Fruit fly (Drosophila melanogaster) whole organism, embryonic: ENCODE data around the gene CtBP.
A peak's percentile ranks its signal among the peaks of the same experiment; 100 is the strongest.

Experiments
- CG11696 ChIP-seq: fragments of 200-800 bp; sonication (Bioruptor generic); IDR thresholded peaks from 2 replicates; pipeline ENCODE4 v1.3.6; 2022; ENCODE audit warnings: missing biosample characterization, missing genetic modification characterization
- CG12391 ChIP-seq: fragments of 200-800 bp; sonication (Bioruptor generic); optimal IDR thresholded peaks from 3 replicates; lab custom pipeline; 2018; ENCODE audit warnings: missing biosample characterization, mild to moderate bottlenecking, missing genetic modification characterization, moderate library complexity
- CG12769 ChIP-seq: fragments of 200-800 bp; sonication (Bioruptor generic); optimal IDR thresholded peaks from 2 replicates; lab custom pipeline; 2019; ENCODE audit warnings: missing biosample characterization, mild to moderate bottlenecking, missing genetic modification characterization, moderate library complexity
- CG13894 ChIP-seq: fragments of 200-800 bp; sonication (Bioruptor generic); optimal IDR thresholded peaks from 3 replicates; lab custom pipeline; 2018; ENCODE audit warnings: missing biosample characterization, mild to moderate bottlenecking, missing genetic modification characterization, moderate library complexity
- CG15073 ChIP-seq: fragments of 200-800 bp; sonication (Bioruptor generic); optimal IDR thresholded peaks from 2 replicates; lab custom pipeline; 2016; ENCODE audit warnings: missing biosample characterization, missing genetic modification characterization
- CG15269 ChIP-seq: fragments of 200-800 bp; sonication (Bioruptor generic); optimal IDR thresholded peaks from 2 replicates; lab custom pipeline; 2018; ENCODE audit warnings: missing biosample characterization, mild to moderate bottlenecking, missing genetic modification characterization, moderate library complexity
- CG15479 ChIP-seq: fragments of 200-800 bp; sonication (Bioruptor generic); optimal IDR thresholded peaks from 3 replicates; lab custom pipeline; 2019; ENCODE audit warnings: missing biosample characterization, mild to moderate bottlenecking, missing genetic modification characterization, moderate library complexity
- CG15601 ChIP-seq: fragments of 200-800 bp; sonication (Bioruptor generic); optimal IDR thresholded peaks from 3 replicates; lab custom pipeline; 2019; ENCODE audit warnings: missing biosample characterization, mild to moderate bottlenecking, missing genetic modification characterization, moderate library complexity
- CG1602 ChIP-seq: fragments of 200-800 bp; sonication (Bioruptor generic); optimal IDR thresholded peaks from 3 replicates; lab custom pipeline; 2016; ENCODE audit warnings: missing biosample characterization, missing genetic modification characterization
- CG16863 ChIP-seq: fragments of 200-800 bp; sonication (Bioruptor generic); optimal IDR thresholded peaks from 3 replicates; lab custom pipeline; 2016; ENCODE audit warnings: missing biosample characterization, missing genetic modification characterization
- CG17361 ChIP-seq: fragments of 200-800 bp; sonication (Bioruptor generic); IDR thresholded peaks from 3 replicates; pipeline ENCODE4 v1.3.6; 2022; ENCODE audit warnings: missing biosample characterization, missing genetic modification characterization
- CG17829 ChIP-seq: fragments of 200-800 bp; optimal IDR thresholded peaks from 2 replicates; lab custom pipeline; 2019; ENCODE audit warnings: missing biosample characterization, mild to moderate bottlenecking, missing genetic modification characterization, moderate library complexity
- CG1792 ChIP-seq: fragments of 200-800 bp; sonication (Bioruptor generic); optimal IDR thresholded peaks from 2 replicates; lab custom pipeline; 2016; ENCODE audit warnings: missing biosample characterization, missing genetic modification characterization
- CG18764 ChIP-seq: fragments of 200-800 bp; sonication (Bioruptor generic); optimal IDR thresholded peaks from 3 replicates; lab custom pipeline; 2016; ENCODE audit warnings: missing biosample characterization, missing genetic modification characterization
- CG2875 ChIP-seq: fragments of 200-800 bp; sonication (Bioruptor generic); optimal IDR thresholded peaks from 2 replicates; lab custom pipeline; 2017; ENCODE audit warnings: missing biosample characterization, mild to moderate bottlenecking, missing genetic modification characterization, missing genetic modification reagents
- CG43689 ChIP-seq: fragments of 200-800 bp; sonication (Bioruptor generic); IDR thresholded peaks from 2 replicates; pipeline ENCODE4 v1.3.6; 2022; ENCODE audit warnings: missing biosample characterization, missing genetic modification characterization
- CG6854 ChIP-seq: fragments of 200-800 bp; sonication (Bioruptor generic); optimal IDR thresholded peaks from 3 replicates; lab custom pipeline; 2017; ENCODE audit warnings: missing biosample characterization, mild to moderate bottlenecking, missing genetic modification characterization
- CG7839 ChIP-seq: fragments of 200-800 bp; sonication (Bioruptor generic); optimal IDR thresholded peaks from 3 replicates; lab custom pipeline; 2018; ENCODE audit warnings: missing biosample characterization, mild to moderate bottlenecking, missing genetic modification characterization, moderate library complexity
- CG8765 ChIP-seq: fragments of 200-800 bp; sonication (Bioruptor generic); IDR thresholded peaks from 2 replicates; pipeline ENCODE4 v1.3.6; 2022; ENCODE audit warnings: missing biosample characterization, missing genetic modification characterization
- CG8924 ChIP-seq: fragments of 200-800 bp; optimal IDR thresholded peaks from 3 replicates; lab custom pipeline; 2019; ENCODE audit warnings: missing biosample characterization, mild to moderate bottlenecking, missing genetic modification characterization, moderate library complexity
- CG9797 ChIP-seq: fragments of 200-800 bp; sonication (Bioruptor generic); optimal IDR thresholded peaks from 3 replicates; lab custom pipeline; 2018; ENCODE audit warnings: missing biosample characterization, mild to moderate bottlenecking, missing genetic modification characterization
- CkIIα-i1 ChIP-seq: fragments of 200-800 bp; sonication (Bioruptor generic); IDR thresholded peaks from 2 replicates; pipeline ENCODE4 v1.3.6; 2022; ENCODE audit warnings: missing biosample characterization, missing genetic modification characterization
- Elba2 ChIP-seq: fragments of 200-800 bp; sonication (Bioruptor generic); optimal IDR thresholded peaks from 3 replicates; lab custom pipeline; 2016; ENCODE audit warnings: missing biosample characterization, missing genetic modification characterization
- Fer1 ChIP-seq: fragments of 200-800 bp; sonication (Bioruptor generic); optimal IDR thresholded peaks from 2 replicates; lab custom pipeline; 2017; ENCODE audit warnings: missing biosample characterization, mild to moderate bottlenecking, missing genetic modification characterization
- HmgZ ChIP-seq: fragments of 200-800 bp; sonication (Bioruptor generic); optimal IDR thresholded peaks from 2 replicates; lab custom pipeline; 2018; ENCODE audit warnings: missing biosample characterization, mild to moderate bottlenecking, missing genetic modification characterization
- Poxn ChIP-seq: fragments of 200-800 bp; sonication (Bioruptor generic); IDR thresholded peaks from 2 replicates; pipeline ENCODE4 v1.3.6; 2022; ENCODE audit warnings: missing biosample characterization, missing genetic modification characterization
- Taf1 ChIP-seq: fragments of 200-800 bp; sonication (Bioruptor generic); IDR thresholded peaks from 2 replicates; pipeline ENCODE4 v1.3.6; 2022; ENCODE audit warnings: missing biosample characterization, missing genetic modification characterization
- ab ChIP-seq: fragments of 200-800 bp; sonication (Bioruptor generic); optimal IDR thresholded peaks from 2 replicates; lab custom pipeline; 2016; ENCODE audit warnings: missing biosample characterization, missing genetic modification characterization
- abd-A ChIP-seq: fragments of 200-800 bp; sonication (Bioruptor generic); optimal IDR thresholded peaks from 3 replicates; lab custom pipeline; 2019; ENCODE audit warnings: missing biosample characterization, mild to moderate bottlenecking, missing genetic modification characterization, moderate library complexity
- ase ChIP-seq: fragments of 200-800 bp; sonication (Bioruptor generic); IDR thresholded peaks from 3 replicates; pipeline ENCODE4 v1.3.6; 2022; ENCODE audit warnings: missing biosample characterization, missing genetic modification characterization
- cad ChIP-seq: fragments of >200 bp; optimal IDR thresholded peaks from 2 replicates; lab custom pipeline; 2017; ENCODE audit warnings: missing biosample characterization, missing genetic modification characterization
- chn ChIP-seq: fragments of 200-800 bp; sonication (Bioruptor generic); optimal IDR thresholded peaks from 2 replicates; lab custom pipeline; 2016; ENCODE audit warnings: missing biosample characterization, missing genetic modification characterization
- dan ChIP-seq: fragments of 200-800 bp; sonication (Bioruptor generic); IDR thresholded peaks from 2 replicates; pipeline ENCODE4 v1.3.6; 2022; ENCODE audit warnings: missing biosample characterization, missing genetic modification characterization
- eyg ChIP-seq: fragments of 200-800 bp; sonication (Bioruptor generic); optimal IDR thresholded peaks from 3 replicates; lab custom pipeline; 2016; ENCODE audit warnings: missing biosample characterization, missing genetic modification characterization
- gem ChIP-seq: fragments of 200-800 bp; sonication (Bioruptor generic); optimal IDR thresholded peaks from 2 replicates; lab custom pipeline; 2019; ENCODE audit warnings: missing biosample characterization, mild to moderate bottlenecking, missing genetic modification characterization, moderate library complexity
- gsb ChIP-seq: fragments of 200-800 bp; sonication (Bioruptor generic); IDR thresholded peaks from 2 replicates; pipeline ENCODE4 v1.3.6; 2022; ENCODE audit warnings: missing biosample characterization, missing genetic modification characterization
- ham ChIP-seq: fragments of 200-800 bp; sonication (Bioruptor generic); IDR thresholded peaks from 2 replicates; pipeline ENCODE4 v1.3.6; 2022; ENCODE audit warnings: missing biosample characterization, missing genetic modification characterization
- luna ChIP-seq: fragments of 200-800 bp; sonication (Bioruptor generic); optimal IDR thresholded peaks from 2 replicates; lab custom pipeline; 2016; ENCODE audit warnings: missing biosample characterization, missing genetic modification characterization
- pfk ChIP-seq: fragments of 200-800 bp; sonication (Bioruptor generic); optimal IDR thresholded peaks from 2 replicates; lab custom pipeline; 2018; ENCODE audit warnings: missing biosample characterization, mild to moderate bottlenecking, missing genetic modification characterization, moderate library complexity
- seq ChIP-seq: fragments of 200-800 bp; sonication (Bioruptor generic); IDR thresholded peaks from 2 replicates; pipeline ENCODE4 v1.3.6; 2022; ENCODE audit warnings: missing biosample characterization, missing genetic modification characterization
- slp2 ChIP-seq: fragments of 200-800 bp; sonication (Bioruptor generic); optimal IDR thresholded peaks from 2 replicates; lab custom pipeline; 2016; ENCODE audit warnings: missing biosample characterization, missing genetic modification characterization
- sr ChIP-seq: fragments of 200-800 bp; sonication (Bioruptor generic); IDR thresholded peaks from 3 replicates; pipeline ENCODE4 v1.3.6; 2022; ENCODE audit warnings: missing biosample characterization, missing genetic modification characterization
- tll ChIP-seq, 2 experiments: fragments of 200-800 bp in 1 of 2; fragments of >200 bp in 1 of 2; sonication (Bioruptor generic) in 1 of 2; optimal IDR thresholded peaks; 2 replicates each; lab custom pipeline; 2017 to 2019; ENCODE audit warnings: missing biosample characterization in 2 of 2, missing genetic modification characterization in 2 of 2, mild to moderate bottlenecking in 1 of 2, moderate library complexity in 1 of 2
- twi ChIP-seq: fragments of 200-800 bp; optimal IDR thresholded peaks from 2 replicates; lab custom pipeline; 2019; ENCODE audit warnings: missing biosample characterization, mild to moderate bottlenecking, missing genetic modification characterization, moderate library complexity
- yki ChIP-seq: fragments of >200 bp; optimal IDR thresholded peaks from 3 replicates; lab custom pipeline; 2018
- zfh2 ChIP-seq: fragments of 200-800 bp; sonication (Bioruptor generic); optimal IDR thresholded peaks from 2 replicates; lab custom pipeline; 2016; ENCODE audit warnings: missing biosample characterization, missing genetic modification characterization

Gene CtBP

DNA sequence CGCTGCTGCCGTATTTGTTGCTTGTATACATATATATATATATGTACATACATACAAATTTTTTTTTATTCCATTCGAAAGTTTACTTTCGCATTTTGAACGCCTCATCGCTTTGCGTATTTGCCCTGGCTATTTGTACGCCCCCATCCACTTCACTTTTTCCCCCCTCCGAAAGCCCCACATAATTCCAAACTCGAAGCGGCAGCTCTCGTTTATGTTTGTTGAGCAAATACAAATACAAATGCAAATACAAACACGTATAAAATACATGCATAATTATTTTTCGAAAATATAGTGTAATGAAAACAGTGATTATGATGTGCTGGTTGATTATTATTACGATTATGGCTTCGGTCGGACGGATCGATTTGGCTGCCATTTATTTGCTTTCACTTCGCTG, 56.6 kb downstream of the CtBP start (continued):
- TF ChIP-seq gsb (peak; percentile 42; the same call in 1 of the 2 replicates), CG15601 (tag; lab: Kevin White, UChicago) (peak; percentile 92), CG6854 (GFP tag; lab: Kevin White, UChicago) (peak; percentile 79), gem (peak; percentile 93), yki (no peak), CG9797 (peak; percentile 53), tll (GFP tag; optimal IDR thresholded peaks at IDR 0.05; lab: Kevin White, UChicago) (no peak), CG8924 (tag; lab: Kevin White, UChicago) (peak; percentile 83), CG1602 (GFP tag; lab: Kevin White, UChicago) (peak; percentile 62), CkIIα-i1 (GFP tag; lab: Robert Waterston, UW) (no peak), CG12391 (tag; lab: Kevin White, UChicago) (peak; percentile 85), Taf1 (GFP tag; lab: Robert Waterston, UW) (no peak), ham (GFP tag; lab: Robert Waterston, UW) (no peak), HmgZ (tag; lab: Kevin White, UChicago) (peak; percentile 75), Poxn (GFP tag; lab: Robert Waterston, UW) (no peak), CG18764 (GFP tag; lab: Kevin White, UChicago) (peak; percentile 84), zfh2 (GFP tag; lab: Kevin White, UChicago) (no peak), pfk (GFP tag; lab: Kevin White, UChicago) (peak; percentile 70), luna (no peak), slp2 (GFP tag; lab: Kevin White, UChicago) (peak; percentile 50), CG15269 (tag; lab: Kevin White, UChicago) (no peak), eyg (GFP tag; lab: Kevin White, UChicago) (peak; percentile 66), Fer1 (GFP tag; lab: Kevin White, UChicago) (peak; percentile 91), CG12769 (no peak), CG1792 (GFP tag; lab: Kevin White, UChicago) (peak; percentile 93), CG8765 (GFP tag; lab: Robert Waterston, UW) (no peak), CG15073 (GFP tag; lab: Kevin White, UChicago) (peak; percentile 47), abd-A (tag; lab: Kevin White, UChicago) (peak; percentile 82), CG17829 (peak; percentile 76), ab (no peak), CG16863 (GFP tag; lab: Kevin White, UChicago) (peak; percentile 77), chn (GFP tag; lab: Kevin White, UChicago) (peak; percentile 56), ase (GFP tag; lab: Robert Waterston, UW) (no peak), CG11696 (GFP tag; lab: Robert Waterston, UW) (0 out of 2 replicates have a peak, but pooled peaks have one; percentile 28), dan (no peak), CG13894 (tag; lab: Kevin White, UChicago) (no peak), Elba2 (no peak), CG43689 (GFP tag; lab: Robert Waterston, UW) (no peak), CG17361 (GFP tag; lab: Robert Waterston, UW) (peak; percentile 90), seq (peak; percentile 67), sr (peak; percentile 77)

dm6 chr3R:13070011-13070619, 58.7 kb downstream of the CtBP start:
- no peak for TF ChIP-seq CG2875 (GFP tag; lab: Kevin White, UChicago)
- peak in 1 of 2 experiments; percentile 39 for TF ChIP-seq tll (GFP tag; optimal IDR thresholded peaks at IDR 0.05; lab: Kevin White, UChicago)
- peak; percentile 98 for TF ChIP-seq twi (tag; lab: Kevin White, UChicago)
- TF ChIP-seq CG11696 (GFP tag; lab: Robert Waterston, UW): no peak
- no peak for TF ChIP-seq yki
- TF ChIP-seq CG15479 (GFP tag; lab: Kevin White, UChicago): peak; percentile 82
- no peak for TF ChIP-seq CG7839 (tag; lab: Kevin White, UChicago)
- TF ChIP-seq cad: peak; percentile 40
